Fruit fly (Drosophila melanogaster) whole organism, adult: ENCODE measurements around the gene alpha-Est5.

Source experiments
- CG11617 ChIP-seq: fragments of 200-800 bp; sonication (Bioruptor generic); optimal IDR thresholded peaks from 2 replicates; lab custom pipeline; 2017; ENCODE audit warnings: mild to moderate bottlenecking, missing biosample characterization, missing genetic modification reagents, missing genetic modification characterization
- CG12768 ChIP-seq: fragments of 200-800 bp; sonication (Bioruptor generic); optimal IDR thresholded peaks from 2 replicates; lab custom pipeline; 2017; ENCODE audit warnings: missing biosample characterization, missing genetic modification characterization, mild to moderate bottlenecking, moderate library complexity, missing genetic modification reagents
- CG14711 ChIP-seq: fragments of 200-800 bp; sonication (Bioruptor generic); optimal IDR thresholded peaks from 2 replicates; lab custom pipeline; 2018; ENCODE audit warnings: missing biosample characterization, mild to moderate bottlenecking, missing genetic modification characterization, moderate library complexity
- CG1620 ChIP-seq: fragments of 200-800 bp; sonication (Bioruptor generic); optimal IDR thresholded peaks from 2 replicates; lab custom pipeline; 2016; ENCODE audit warnings: missing biosample characterization, missing genetic modification characterization
- CG33017 ChIP-seq: fragments of 200-800 bp; sonication (Bioruptor generic); optimal IDR thresholded peaks from 2 replicates; lab custom pipeline; 2018; ENCODE audit warnings: missing biosample characterization, mild to moderate bottlenecking, missing genetic modification characterization, moderate library complexity
- CG5204 ChIP-seq: fragments of 200-800 bp; sonication (Bioruptor generic); optimal IDR thresholded peaks from 2 replicates; lab custom pipeline; 2016; ENCODE audit warnings: missing biosample characterization, missing genetic modification characterization
- CG7045 ChIP-seq: fragments of 200-800 bp; sonication (Bioruptor generic); optimal IDR thresholded peaks from 2 replicates; lab custom pipeline; 2017; ENCODE audit warnings: missing biosample characterization, mild to moderate bottlenecking, missing genetic modification characterization
- CG7101 ChIP-seq: fragments of 200-800 bp; sonication (Bioruptor generic); optimal IDR thresholded peaks from 2 replicates; lab custom pipeline; 2018; ENCODE audit warnings: missing biosample characterization, mild to moderate bottlenecking, missing genetic modification characterization, moderate library complexity
- Clk ChIP-seq: fragments of 200-800 bp; sonication (Bioruptor generic); optimal IDR thresholded peaks from 2 replicates; lab custom pipeline; 2017; ENCODE audit warnings: missing biosample characterization, missing genetic modification characterization
- Crg-1 ChIP-seq: fragments of 200-800 bp; sonication (Bioruptor generic); optimal IDR thresholded peaks from 2 replicates; lab custom pipeline; 2016; ENCODE audit warnings: missing biosample characterization, missing genetic modification characterization
- Hr96 ChIP-seq: fragments of 200-800 bp; sonication (Bioruptor generic); optimal IDR thresholded peaks from 2 replicates; lab custom pipeline; 2016; ENCODE audit warnings: missing biosample characterization, missing genetic modification characterization
- Mnt ChIP-seq: fragments of 200-800 bp; sonication (Bioruptor generic); optimal IDR thresholded peaks from 2 replicates; lab custom pipeline; 2016; ENCODE audit warnings: missing biosample characterization, mild to moderate bottlenecking, missing genetic modification characterization
- bab1 ChIP-seq: fragments of 200-800 bp; sonication (Bioruptor generic); optimal IDR thresholded peaks from 3 replicates; lab custom pipeline; 2019; ENCODE audit warnings: missing biosample characterization, mild to moderate bottlenecking, missing genetic modification characterization, moderate library complexity
- cic ChIP-seq: fragments of 200-800 bp; sonication (Bioruptor generic); optimal IDR thresholded peaks from 2 replicates; lab custom pipeline; 2017; ENCODE audit warnings: missing biosample characterization, mild to moderate bottlenecking, missing genetic modification characterization, moderate library complexity
- cnc ChIP-seq, 2 experiments: fragments of >200 bp; optimal IDR thresholded peaks; 2 replicates each; lab custom pipeline; 2017
- kay ChIP-seq: fragments of 200-800 bp; sonication (Bioruptor generic); peaks from one replicate; lab custom pipeline; 2016; ENCODE audit warnings: missing biosample characterization, missing genetic modification characterization, borderline replicate concordance
- ovo ChIP-seq: fragments of 200-800 bp; sonication (Bioruptor generic); optimal IDR thresholded peaks from 2 replicates; lab custom pipeline; 2016; ENCODE audit warnings: missing biosample characterization, missing genetic modification characterization
- pad ChIP-seq: fragments of 200-800 bp; sonication (Bioruptor generic); optimal IDR thresholded peaks from 3 replicates; lab custom pipeline; 2017; ENCODE audit warnings: missing biosample characterization, missing genetic modification characterization, mild to moderate bottlenecking, moderate library complexity, missing genetic modification reagents
- tj ChIP-seq: fragments of 200-800 bp; sonication (Bioruptor generic); optimal IDR thresholded peaks from 3 replicates; lab custom pipeline; 2017; ENCODE audit warnings: missing biosample characterization, mild to moderate bottlenecking, missing genetic modification characterization, moderate library complexity
- toe ChIP-seq: fragments of 200-800 bp; sonication (Bioruptor generic); optimal IDR thresholded peaks from 2 replicates; lab custom pipeline; 2016; ENCODE audit warnings: missing biosample characterization, missing genetic modification characterization

Gene alpha-Est5

dm6 chr3R:7506314-7506988 is 29.7 kb downstream of the alpha-Est5 start:
- TF ChIP-seq CG14711 (tag; lab: Kevin White, UChicago) (peak; percentile 67), cic (no peak), pad (GFP tag; lab: Kevin White, UChicago) (peak; percentile 19), CG7101 (tag; lab: Kevin White, UChicago) (peak; percentile 2), tj (GFP tag; lab: Kevin White, UChicago) (no peak), CG5204 (GFP tag; lab: Kevin White, UChicago) (peak; percentile 53), CG12768 (no peak), kay (GFP tag; lab: Kevin White, UChicago) (peak; percentile 74), CG7045 (peak; percentile 43), CG1620 (GFP tag; lab: Kevin White, UChicago) (no peak), Crg-1 (GFP tag; lab: Kevin White, UChicago) (no peak)

DNA sequence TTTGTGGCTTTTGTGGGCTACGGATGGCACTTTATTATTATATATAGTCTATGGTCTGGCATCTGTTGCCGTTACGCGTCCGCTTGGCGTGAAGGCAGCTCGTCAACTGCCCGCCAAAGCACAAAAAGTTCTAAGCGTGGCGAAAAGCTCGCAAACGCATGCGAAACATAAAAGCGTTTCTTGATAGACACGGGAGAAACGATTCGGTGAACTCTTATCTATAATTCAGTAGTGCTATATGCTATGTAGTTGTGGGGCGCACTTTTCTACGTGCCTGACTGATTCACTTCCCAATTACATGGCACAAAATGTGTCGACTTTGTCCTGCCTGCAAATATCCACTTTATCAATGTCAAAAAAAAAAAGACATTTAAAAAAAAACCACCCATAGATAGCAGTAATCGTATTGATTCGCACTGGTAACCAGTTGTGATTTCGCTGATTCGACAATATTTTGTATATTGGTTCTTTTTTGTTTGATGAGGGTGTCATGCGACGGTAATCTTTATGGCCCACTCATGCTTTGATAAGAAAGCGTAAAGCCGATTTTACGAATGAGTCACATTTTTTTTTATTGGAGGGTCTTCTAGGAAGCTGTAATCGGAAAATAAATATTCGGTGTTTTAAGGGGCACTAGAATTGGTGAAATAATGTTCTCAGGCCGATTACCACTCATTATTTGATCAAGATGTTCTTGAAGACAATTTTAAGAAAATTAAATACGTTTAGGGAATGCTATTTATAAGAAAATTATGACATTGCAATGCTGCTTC is 31.0 kb downstream of the alpha-Est5 start, which contains the start of gene alpha-Est9:
alpha-Est9 (minus strand) TSS at position 110 of the 773 bp plus-strand sequence.
- no peak for TF ChIP-seq cnc (optimal IDR thresholded peaks at IDR 0.05; lab: Kevin White, UChicago)
- TF ChIP-seq tj (GFP tag; lab: Kevin White, UChicago) = peak; percentile 60
- TF ChIP-seq CG11617 (GFP tag; lab: Kevin White, UChicago) = peak; percentile 16
- TF ChIP-seq kay (GFP tag; lab: Kevin White, UChicago) = peak; percentile 95
- TF ChIP-seq CG12768 = peak; percentile 33
- peak; percentile 11 for TF ChIP-seq pad (GFP tag; lab: Kevin White, UChicago)
- TF ChIP-seq Crg-1 (GFP tag; lab: Kevin White, UChicago) = no peak
- TF ChIP-seq toe (GFP tag; lab: Kevin White, UChicago) = no peak
- TF ChIP-seq Mnt (GFP tag; lab: Kevin White, UChicago) = peak; percentile 74
- TF ChIP-seq Hr96 = peak; percentile 39
- peak; percentile 1 for TF ChIP-seq CG14711 (tag; lab: Kevin White, UChicago)
- peak; percentile 59 for TF ChIP-seq cic
- TF ChIP-seq CG33017 (tag; lab: Kevin White, UChicago) = peak; percentile 25
- peak; percentile 14 for TF ChIP-seq CG7101 (tag; lab: Kevin White, UChicago)
- no peak for TF ChIP-seq CG5204 (GFP tag; lab: Kevin White, UChicago)

DNA sequence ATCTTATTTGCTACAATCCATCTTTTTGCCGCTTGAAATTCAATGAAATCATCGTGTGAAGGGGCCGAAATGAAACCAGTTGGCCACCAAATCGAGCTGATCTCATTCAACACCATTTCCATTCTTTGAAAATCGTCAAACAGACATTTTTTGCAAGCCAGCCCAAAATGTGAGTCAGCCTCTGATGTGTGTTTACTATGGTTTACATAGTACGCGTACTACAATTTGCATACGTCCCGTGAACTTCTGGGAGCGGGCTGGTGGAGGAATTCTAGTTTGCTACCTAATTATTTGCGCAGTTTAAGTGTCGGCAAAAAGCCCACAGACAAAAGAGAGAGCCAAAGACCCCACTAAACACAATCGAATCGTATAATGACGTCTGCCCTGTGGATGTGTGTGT is 33.0 kb downstream of the alpha-Est5 start:
- TF ChIP-seq tj (GFP tag; lab: Kevin White, UChicago) = peak; percentile 62
- no peak for TF ChIP-seq CG14711 (tag; lab: Kevin White, UChicago)

- TF ChIP-seq toe (GFP tag; lab: Kevin White, UChicago) = no peak
- TF ChIP-seq Clk (GFP tag; lab: Kevin White, UChicago) = no peak
- no peak for TF ChIP-seq cnc (optimal IDR thresholded peaks at IDR 0.05; lab: Kevin White, UChicago)
- TF ChIP-seq CG1620 (GFP tag; lab: Kevin White, UChicago) = no peak
- no peak for TF ChIP-seq tj (GFP tag; lab: Kevin White, UChicago)
- no peak for TF ChIP-seq CG5204 (GFP tag; lab: Kevin White, UChicago)
- TF ChIP-seq CG11617 (GFP tag; lab: Kevin White, UChicago) = no peak
- TF ChIP-seq CG33017 (tag; lab: Kevin White, UChicago) = no peak
- no peak for TF ChIP-seq CG7101 (tag; lab: Kevin White, UChicago)
Observed at dm6 chr3R:7502276-7502675, 33.9 kb downstream of the alpha-Est5 start, which contains the start of gene Mics1. Gene Mics1, minus strand, starts transcription at chr3R:7502376.

dm6 chr3R:7500513-7500912 is 35.7 kb downstream of the alpha-Est5 start:
- TF ChIP-seq ovo (no peak), pad (GFP tag; lab: Kevin White, UChicago) (no peak), CG7045 (no peak), kay (GFP tag; lab: Kevin White, UChicago) (no peak), CG7101 (tag; lab: Kevin White, UChicago) (no peak), Mnt (GFP tag; lab: Kevin White, UChicago) (no peak)

dm6 chr3R:7499488-7499887 is 36.7 kb downstream of the alpha-Est5 start:
- TF ChIP-seq toe (GFP tag; lab: Kevin White, UChicago) = no peak
- TF ChIP-seq kay (GFP tag; lab: Kevin White, UChicago) = peak; percentile 89
- TF ChIP-seq cic = peak; percentile 10

dm6 chr3R:7497488-7497887 is 38.7 kb downstream of the alpha-Est5 start:
- TF ChIP-seq CG11617 (GFP tag; lab: Kevin White, UChicago) (no peak), CG14711 (tag; lab: Kevin White, UChicago) (no peak), toe (GFP tag; lab: Kevin White, UChicago) (no peak), CG7101 (tag; lab: Kevin White, UChicago) (no peak), bab1 (GFP tag; lab: Kevin White, UChicago) (peak; percentile 19), CG7045 (no peak), cic (peak; percentile 33), tj (GFP tag; lab: Kevin White, UChicago) (peak; percentile 81), CG12768 (peak; percentile 4)
